Worm (Caenorhabditis elegans): Measurements from ENCODE around the gene F16G10.14.

Gene F16G10.14

DNA sequence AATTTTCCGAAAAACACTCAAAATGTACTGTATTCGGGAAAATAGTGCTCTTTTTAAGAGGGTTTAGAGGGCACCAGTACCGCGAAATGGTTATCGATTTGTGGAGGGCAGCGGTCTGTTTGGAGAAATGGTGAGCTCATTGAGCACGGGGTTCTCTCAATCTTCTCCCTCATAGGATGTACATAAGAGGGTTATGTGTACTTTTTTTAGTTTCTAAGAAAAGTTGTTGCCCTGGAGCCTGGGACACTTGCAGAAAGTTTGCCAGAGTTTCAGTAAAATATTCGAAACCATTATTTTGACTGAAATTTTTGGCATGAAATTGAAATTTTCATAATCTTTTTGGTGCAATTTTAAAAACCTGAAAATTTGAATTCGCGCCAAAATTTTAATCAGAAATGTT lies 46.2 kb downstream of the F16G10.14 start, which contains the start of gene F43C11.10:
Gene F43C11.10, minus strand, starts transcription at position 101 of the 400 bp plus-strand sequence.
- TF ChIP-seq T22C8.4 (GFP tag; IDR thresholded peaks at IDR 0.05) (no peak), med-1 (GFP tag; optimal IDR thresholded peaks at IDR 0.05; ENCODE audit: insufficient read depth) (no peak), ztf-23 (GFP tag; IDR thresholded peaks at IDR 0.05) (no peak), ref-1 (GFP tag; conservative IDR thresholded peaks at IDR 0.05) (no peak), ztf-29 (GFP tag; IDR thresholded peaks at IDR 0.05) (no peak), cog-1 (tag; optimal IDR thresholded peaks at IDR 0.05) (no peak), klf-2 (GFP tag; conservative IDR thresholded peaks at IDR 0.05) (no peak), flt-1 (GFP tag; IDR thresholded peaks at IDR 0.05) (no peak), tab-1 (GFP tag; IDR thresholded peaks at IDR 0.05) (no peak)
